Fruit fly (Drosophila melanogaster) whole organism, embryonic: ENCODE data around the gene Bet1.

Source experiments
- Aef1 ChIP-seq: fragments of 200-800 bp; sonication (Bioruptor generic); IDR thresholded peaks from 3 replicates; pipeline ENCODE4 v1.3.6; 2022; ENCODE audit warnings: missing biosample characterization, missing genetic modification characterization
- Atf-2 ChIP-seq: fragments of 200-800 bp; sonication (Bioruptor generic); optimal IDR thresholded peaks from 2 replicates; lab custom pipeline; 2016; ENCODE audit warnings: missing biosample characterization, missing genetic modification characterization
- CG10565 ChIP-seq: fragments of 200-800 bp; sonication (Bioruptor generic); optimal IDR thresholded peaks from 3 replicates; lab custom pipeline; 2016; ENCODE audit warnings: missing biosample characterization, mild to moderate bottlenecking, missing genetic modification characterization
- CG11085 ChIP-seq: fragments of 200-800 bp; sonication (Bioruptor generic); IDR thresholded peaks from 2 replicates; pipeline ENCODE4 v1.3.6; 2022; ENCODE audit warnings: missing biosample characterization, missing genetic modification characterization
- CG11093 ChIP-seq: fragments of 200-800 bp; sonication (Bioruptor generic); IDR thresholded peaks from 3 replicates; pipeline ENCODE4 v1.3.6; 2022; ENCODE audit warnings: missing biosample characterization, missing genetic modification characterization
- CG11560 ChIP-seq: fragments of 200-800 bp; sonication (Bioruptor generic); IDR thresholded peaks from 3 replicates; pipeline ENCODE4 v1.3.6; 2022; ENCODE audit warnings: missing biosample characterization, missing genetic modification characterization
- CG12155 ChIP-seq: fragments of 200-800 bp; sonication (Bioruptor generic); optimal IDR thresholded peaks from 3 replicates; lab custom pipeline; 2016; ENCODE audit warnings: missing biosample characterization, missing genetic modification characterization
- CG1233 ChIP-seq: fragments of 200-800 bp; sonication (Bioruptor generic); optimal IDR thresholded peaks from 4 replicates; lab custom pipeline; 2018; ENCODE audit warnings: missing biosample characterization, mild to moderate bottlenecking, missing genetic modification characterization
- CG13775 ChIP-seq: fragments of 200-800 bp; sonication (Bioruptor generic); optimal IDR thresholded peaks from 3 replicates; lab custom pipeline; 2017; ENCODE audit warnings: missing biosample characterization, mild to moderate bottlenecking, missing genetic modification characterization
- CG17186 ChIP-seq: fragments of 200-800 bp; sonication (Bioruptor generic); optimal IDR thresholded peaks from 3 replicates; lab custom pipeline; 2017; ENCODE audit warnings: missing biosample characterization, missing genetic modification reagents, missing genetic modification characterization
- CG17802 ChIP-seq: fragments of 200-800 bp; sonication (Bioruptor generic); optimal IDR thresholded peaks from 2 replicates; lab custom pipeline; 2018; ENCODE audit warnings: missing biosample characterization, mild to moderate bottlenecking, missing genetic modification characterization, moderate library complexity
- CG17912 ChIP-seq: fragments of 200-800 bp; sonication (Bioruptor generic); optimal IDR thresholded peaks from 2 replicates; lab custom pipeline; 2018; ENCODE audit warnings: missing biosample characterization, mild to moderate bottlenecking, missing genetic modification characterization
- CG18764 ChIP-seq: fragments of 200-800 bp; sonication (Bioruptor generic); optimal IDR thresholded peaks from 3 replicates; lab custom pipeline; 2016; ENCODE audit warnings: missing biosample characterization, missing genetic modification characterization
- CG2712 ChIP-seq: fragments of 200-800 bp; optimal IDR thresholded peaks from 3 replicates; lab custom pipeline; 2019; ENCODE audit warnings: missing biosample characterization, mild to moderate bottlenecking, missing genetic modification characterization, moderate library complexity
- CG2889 ChIP-seq: fragments of 200-800 bp; sonication (Bioruptor generic); IDR thresholded peaks from 3 replicates; pipeline ENCODE4 v1.3.6; 2022; ENCODE audit warnings: missing biosample characterization, missing genetic modification characterization
- CG42726 ChIP-seq: fragments of 200-800 bp; sonication (Bioruptor generic); IDR thresholded peaks from 2 replicates; pipeline ENCODE4 v1.3.6; 2022; ENCODE audit warnings: missing biosample characterization, missing genetic modification characterization; ENCODE audit not compliant: partially characterized antibody
- CG4820 ChIP-seq: fragments of 200-800 bp; sonication (Bioruptor generic); optimal IDR thresholded peaks from 3 replicates; lab custom pipeline; 2016; ENCODE audit warnings: missing biosample characterization, missing genetic modification characterization
- CG8089 ChIP-seq: fragments of 200-800 bp; sonication (Bioruptor generic); optimal IDR thresholded peaks from 3 replicates; lab custom pipeline; 2016; ENCODE audit warnings: missing biosample characterization, missing genetic modification characterization
- CG8478 ChIP-seq: fragments of >200 bp; optimal IDR thresholded peaks from 2 replicates; lab custom pipeline; 2018
- Dad ChIP-seq: fragments of 200-800 bp; sonication (Bioruptor generic); optimal IDR thresholded peaks from 3 replicates; lab custom pipeline; 2016; ENCODE audit warnings: missing biosample characterization, missing genetic modification characterization
- H15 ChIP-seq: fragments of 200-800 bp; sonication (Bioruptor generic); IDR thresholded peaks from 3 replicates; pipeline ENCODE4 v1.3.6; 2022; ENCODE audit warnings: missing biosample characterization, missing genetic modification characterization
- HLH54F ChIP-seq: fragments of 200-800 bp; sonication (Bioruptor generic); optimal IDR thresholded peaks from 3 replicates; lab custom pipeline; 2016; ENCODE audit warnings: missing biosample characterization, missing genetic modification characterization
- Jarid2 ChIP-seq: fragments of 200-800 bp; sonication (Bioruptor generic); optimal IDR thresholded peaks from 3 replicates; lab custom pipeline; 2017; ENCODE audit warnings: mild to moderate bottlenecking, missing biosample characterization, missing genetic modification reagents, missing genetic modification characterization
- NK7.1 ChIP-seq: fragments of 200-800 bp; sonication (Bioruptor generic); optimal IDR thresholded peaks from 3 replicates; lab custom pipeline; 2016; ENCODE audit warnings: missing biosample characterization, missing genetic modification characterization
- Oli ChIP-seq: fragments of 200-800 bp; sonication (Bioruptor generic); optimal IDR thresholded peaks from 2 replicates; lab custom pipeline; 2018; ENCODE audit warnings: missing biosample characterization, mild to moderate bottlenecking, missing genetic modification characterization, moderate library complexity
- Rx ChIP-seq: fragments of 200-800 bp; sonication (Bioruptor generic); IDR thresholded peaks from 2 replicates; pipeline ENCODE4 v1.3.6; 2022; ENCODE audit warnings: missing biosample characterization, missing genetic modification characterization
- Sry-δ ChIP-seq: fragments of 200-800 bp; sonication (Bioruptor generic); optimal IDR thresholded peaks from 2 replicates; lab custom pipeline; 2016; ENCODE audit warnings: missing biosample characterization, missing genetic modification characterization
- TFAM ChIP-seq: fragments of 200-800 bp; sonication (Bioruptor generic); optimal IDR thresholded peaks from 2 replicates; lab custom pipeline; 2017; ENCODE audit warnings: missing biosample characterization, missing genetic modification characterization, inconsistent platforms
- Vsx1 ChIP-seq: fragments of 200-800 bp; sonication (Bioruptor generic); optimal IDR thresholded peaks from 2 replicates; lab custom pipeline; 2017; ENCODE audit warnings: missing biosample characterization, mild to moderate bottlenecking, missing genetic modification characterization, missing genetic modification reagents
- aop ChIP-seq: fragments of 200-800 bp; sonication (Bioruptor generic); IDR thresholded peaks from 2 replicates; pipeline ENCODE4 v1.3.6; 2022; ENCODE audit warnings: missing biosample characterization, missing genetic modification characterization
- chif ChIP-seq, 2 experiments: fragments of 200-800 bp; sonication (Bioruptor generic); optimal IDR thresholded peaks; 3 replicates each; lab custom pipeline; 2016; ENCODE audit warnings: missing biosample characterization in 2 of 2, missing genetic modification characterization in 2 of 2
- chinmo ChIP-seq: fragments of 200-800 bp; sonication (Bioruptor generic); IDR thresholded peaks from 4 replicates; pipeline ENCODE4 v1.3.6; 2022; ENCODE audit warnings: missing biosample characterization, missing genetic modification characterization; ENCODE audit not compliant: partially characterized antibody
- chn ChIP-seq: fragments of 200-800 bp; sonication (Bioruptor generic); optimal IDR thresholded peaks from 2 replicates; lab custom pipeline; 2016; ENCODE audit warnings: missing biosample characterization, missing genetic modification characterization
- dpn ChIP-seq, 2 experiments: fragments of 200-800 bp; sonication (Bioruptor generic); optimal IDR thresholded peaks; 3 replicates each; lab custom pipeline; 2016; ENCODE audit warnings: missing biosample characterization in 2 of 2, missing genetic modification characterization in 2 of 2
- eve ChIP-seq, 2 experiments: fragments of >200 bp; optimal IDR thresholded peaks; 2 replicates each; lab custom pipeline; 2017; ENCODE audit warnings: missing biosample characterization in 2 of 2, missing genetic modification characterization in 2 of 2
- ftz-f1 ChIP-seq: fragments of 200-800 bp; sonication (Bioruptor generic); optimal IDR thresholded peaks from 2 replicates; lab custom pipeline; 2016; ENCODE audit warnings: missing biosample characterization, missing genetic modification characterization
- gce ChIP-seq: fragments of 200-800 bp; sonication (Bioruptor generic); IDR thresholded peaks from 3 replicates; pipeline ENCODE4 v1.3.6; 2022; ENCODE audit warnings: missing biosample characterization, missing genetic modification characterization
- hkb ChIP-seq, 2 experiments: fragments of 200-800 bp in 1 of 2; fragments of >200 bp in 1 of 2; sonication (Bioruptor generic) in 1 of 2; IDR thresholded peaks in 1 of 2; optimal IDR thresholded peaks in 1 of 2; 2 replicates each; pipeline versions ENCODE4 v1.3.6 to Lab custom; 2017 to 2022; ENCODE audit warnings: missing biosample characterization in 1 of 2, missing genetic modification characterization in 1 of 2
- ind ChIP-seq: fragments of 200-800 bp; sonication (Bioruptor generic); optimal IDR thresholded peaks from 3 replicates; lab custom pipeline; 2016; ENCODE audit warnings: missing biosample characterization, missing genetic modification characterization
- ken ChIP-seq: fragments of 200-800 bp; sonication (Bioruptor generic); IDR thresholded peaks from 3 replicates; pipeline ENCODE4 v1.3.6; 2022; ENCODE audit warnings: missing biosample characterization, missing genetic modification characterization
- lbe ChIP-seq: fragments of 200-800 bp; sonication (Bioruptor generic); optimal IDR thresholded peaks from 2 replicates; lab custom pipeline; 2016; ENCODE audit warnings: missing biosample characterization, mild to moderate bottlenecking, missing genetic modification characterization
- lilli ChIP-seq: fragments of 200-800 bp; sonication (Bioruptor generic); optimal IDR thresholded peaks from 3 replicates; lab custom pipeline; 2016; ENCODE audit warnings: missing biosample characterization, missing genetic modification characterization
- rib ChIP-seq: fragments of 200-800 bp; sonication (Bioruptor generic); IDR thresholded peaks from 2 replicates; pipeline ENCODE4 v1.3.6; 2022; ENCODE audit warnings: missing biosample characterization, missing genetic modification characterization
- sc ChIP-seq, 3 experiments: fragments of >200 bp in 2 of 3; fragments of 200-800 bp in 1 of 3; sonication (Bioruptor generic) in 1 of 3; optimal IDR thresholded peaks; 2 replicates in 2 of 3; 3 replicates in 1 of 3; lab custom pipeline; 2017; ENCODE audit warnings: mild to moderate bottlenecking in 1 of 3, missing biosample characterization in 1 of 3, missing genetic modification characterization in 1 of 3, missing genetic modification reagents in 1 of 3
- sna ChIP-seq: fragments of 200-800 bp; sonication (Bioruptor generic); IDR thresholded peaks from 2 replicates; pipeline ENCODE4 v1.3.6; 2022; ENCODE audit warnings: missing biosample characterization, missing genetic modification characterization; ENCODE audit not compliant: partially characterized antibody
- stc ChIP-seq: fragments of 200-800 bp; sonication (Bioruptor generic); IDR thresholded peaks from 2 replicates; pipeline ENCODE4 v1.3.6; 2022; ENCODE audit warnings: missing biosample characterization, missing genetic modification characterization
- stwl ChIP-seq: fragments of 200-800 bp; sonication (Bioruptor generic); optimal IDR thresholded peaks from 3 replicates; lab custom pipeline; 2018; ENCODE audit warnings: missing biosample characterization, mild to moderate bottlenecking, missing genetic modification characterization, moderate library complexity
- tap ChIP-seq: fragments of 200-800 bp; optimal IDR thresholded peaks from 3 replicates; lab custom pipeline; 2019; ENCODE audit warnings: missing biosample characterization, mild to moderate bottlenecking, missing genetic modification characterization, moderate library complexity
- tio ChIP-seq: fragments of 200-800 bp; sonication (Bioruptor generic); optimal IDR thresholded peaks from 2 replicates; lab custom pipeline; 2017; ENCODE audit warnings: missing biosample characterization, missing genetic modification characterization, inconsistent platforms
- yki ChIP-seq: fragments of >200 bp; optimal IDR thresholded peaks from 3 replicates; lab custom pipeline; 2018
- zfh1 ChIP-seq: fragments of 200-800 bp; sonication (Bioruptor generic); IDR thresholded peaks from 3 replicates; pipeline ENCODE4 v1.3.6; 2022; ENCODE audit warnings: missing biosample characterization, missing genetic modification characterization

The Bet1 gene

DNA sequence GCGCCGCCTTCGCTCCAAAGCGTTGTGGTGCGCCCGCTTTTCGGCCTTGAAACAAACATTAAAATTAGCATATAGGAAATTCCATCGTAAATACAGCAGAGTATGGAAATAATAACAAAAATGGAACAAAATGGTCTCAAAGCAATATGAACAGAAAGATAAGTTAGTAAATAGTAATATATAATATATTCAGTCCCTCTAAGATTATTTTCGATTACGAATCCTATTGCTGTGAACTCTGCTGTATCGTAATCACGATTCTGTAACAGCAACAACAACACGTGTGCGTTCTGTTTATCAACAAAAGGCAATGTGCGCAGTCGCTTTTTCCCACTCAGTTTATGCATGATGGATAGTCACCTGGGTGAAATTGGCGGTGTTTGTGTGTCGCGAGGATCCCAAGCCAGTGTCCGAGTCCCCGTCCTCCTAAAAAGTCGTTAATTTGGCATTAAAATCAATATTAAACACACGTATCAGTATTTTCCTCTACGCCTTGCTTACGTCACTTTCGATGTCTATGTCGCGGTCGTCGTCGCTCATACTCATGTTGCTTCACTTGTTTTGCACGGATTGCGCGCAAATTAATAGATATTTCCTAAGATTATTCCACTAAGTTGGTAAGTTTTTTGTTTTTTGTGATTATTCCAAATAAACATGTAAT is 2.4 kb downstream of the Bet1 start, which contains the start of the genes CG42374 and Mettl5 (continued):
- no peak for TF ChIP-seq NK7.1 (GFP tag; lab: Kevin White, UChicago)
- no peak for TF ChIP-seq dpn (GFP tag; optimal IDR thresholded peaks at IDR 0.05; lab: Kevin White, UChicago)
- no peak for TF ChIP-seq eve (GFP tag; optimal IDR thresholded peaks at IDR 0.05; lab: Kevin White, UChicago)
- peak; percentile 61; the same call in 1 of the 2 replicates for TF ChIP-seq stc
- no peak for TF ChIP-seq CG13775
- TF ChIP-seq Rx (GFP tag; lab: Robert Waterston, UW): no peak
- TF ChIP-seq Jarid2 (GFP tag; lab: Kevin White, UChicago): no peak
- no peak for TF ChIP-seq chinmo
- TF ChIP-seq CG17802 (tag; lab: Kevin White, UChicago): no peak
- no peak for TF ChIP-seq Atf-2 (GFP tag; lab: Kevin White, UChicago)
- TF ChIP-seq CG42726 (GFP tag; lab: Robert Waterston, UW): no peak
- TF ChIP-seq Vsx1: no peak
- no peak for TF ChIP-seq sc (optimal IDR thresholded peaks at IDR 0.05; lab: Kevin White, UChicago)
- TF ChIP-seq sc (GFP tag; optimal IDR thresholded peaks at IDR 0.05; lab: Kevin White, UChicago): no peak
- TF ChIP-seq aop: no peak
- TF ChIP-seq yki (lab: Kevin White, UChicago): no peak
- TF ChIP-seq sna (GFP tag; lab: Robert Waterston, UW): no peak
- no peak for TF ChIP-seq H15 (GFP tag; lab: Robert Waterston, UW)
- TF ChIP-seq CG11093 (GFP tag; lab: Robert Waterston, UW): no peak
- no peak for TF ChIP-seq CG11085
- no peak for TF ChIP-seq Sry-δ (GFP tag; lab: Kevin White, UChicago)
- no peak for TF ChIP-seq CG17186 (GFP tag; lab: Kevin White, UChicago)
- no peak for TF ChIP-seq CG18764
- TF ChIP-seq ken: no peak
- TF ChIP-seq zfh1: peak; percentile 70; the same call in 1 of the 3 replicates
- no peak for TF ChIP-seq CG8089 (GFP tag; lab: Kevin White, UChicago)
- no peak for TF ChIP-seq CG8478 (lab: Kevin White, UChicago)
- no peak for TF ChIP-seq HLH54F
- no peak for TF ChIP-seq hkb (optimal IDR thresholded peaks at IDR 0.05; lab: Kevin White, UChicago)
- TF ChIP-seq hkb (GFP tag; IDR thresholded peaks at IDR 0.05; lab: Robert Waterston, UW): peak; percentile 82
- no peak for TF ChIP-seq CG4820 (GFP tag; lab: Kevin White, UChicago)
- no peak for TF ChIP-seq TFAM (GFP tag; lab: Kevin White, UChicago)
- no peak for TF ChIP-seq tio (GFP tag; lab: Kevin White, UChicago)
- no peak for TF ChIP-seq CG12155 (GFP tag; lab: Kevin White, UChicago)
- no peak for TF ChIP-seq CG11560
- no peak for TF ChIP-seq CG17912 (GFP tag; lab: Kevin White, UChicago)
- TF ChIP-seq CG1233 (GFP tag; lab: Kevin White, UChicago): peak; percentile 47
- TF ChIP-seq Oli (tag; lab: Kevin White, UChicago): peak; percentile 52
- peak; percentile 47; the same call in 1 of the 3 replicates for TF ChIP-seq CG2889 (GFP tag; lab: Robert Waterston, UW)
- TF ChIP-seq tap (tag; lab: Kevin White, UChicago): peak; percentile 24
- TF ChIP-seq stwl (tag; lab: Kevin White, UChicago): no peak
- TF ChIP-seq lilli (GFP tag; lab: Kevin White, UChicago): peak; percentile 13
- no peak for TF ChIP-seq lbe (GFP tag; lab: Kevin White, UChicago)
- TF ChIP-seq Aef1 (GFP tag; lab: Robert Waterston, UW): peak; percentile 46; the same call in 2 of the 3 replicates
- no peak for TF ChIP-seq CG10565 (GFP tag; lab: Kevin White, UChicago)
- TF ChIP-seq CG2712 (tag; lab: Kevin White, UChicago): peak; percentile 56
- peak; percentile 7 for TF ChIP-seq chn (GFP tag; lab: Kevin White, UChicago)
- no peak for TF ChIP-seq Dad (GFP tag; lab: Kevin White, UChicago)
- no peak for TF ChIP-seq chif (GFP tag; optimal IDR thresholded peaks at IDR 0.05; lab: Kevin White, UChicago)
- TF ChIP-seq rib: no peak
- TF ChIP-seq ind (GFP tag; lab: Kevin White, UChicago): peak; percentile 42
- TF ChIP-seq gce (GFP tag; lab: Robert Waterston, UW): 0 out of 3 replicates have a peak, but pooled peaks have one; percentile 47
- TF ChIP-seq ftz-f1 (GFP tag; lab: Kevin White, UChicago): peak; percentile 14
